Worm (Caenorhabditis elegans): ENCODE measurements around the gene twk-24.

Gene twk-24

DNA sequence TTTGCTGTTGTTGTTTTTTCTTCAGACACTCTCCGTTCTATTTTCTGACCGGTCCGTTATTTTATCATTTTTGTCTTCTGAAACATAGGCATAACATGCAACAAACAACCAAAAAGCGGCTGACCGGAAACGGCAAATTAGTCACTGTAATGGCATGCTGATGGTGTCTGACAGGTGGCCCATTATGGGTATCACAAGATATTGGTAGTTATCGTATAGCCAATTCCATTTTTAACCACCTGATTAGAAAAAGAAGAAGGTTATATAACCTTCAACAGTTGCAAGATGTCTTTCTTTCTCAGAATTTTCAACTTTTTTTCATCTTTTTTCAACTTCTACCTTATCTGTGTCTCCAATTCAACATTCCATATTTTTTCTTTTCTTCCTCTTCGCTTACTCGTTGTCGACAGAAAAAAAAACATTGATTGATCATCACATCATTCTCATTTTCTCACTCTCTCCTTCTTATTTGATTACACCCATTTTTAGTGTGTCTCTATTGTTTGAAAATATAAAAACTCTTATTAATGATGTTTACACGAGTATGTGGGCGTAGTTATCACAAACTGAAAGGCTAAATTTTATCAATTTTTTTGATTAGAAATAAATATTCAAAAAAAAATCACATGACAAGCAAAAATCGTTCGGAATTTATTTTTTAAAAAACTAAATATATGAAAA is 31.8 kb upstream of the twk-24 start:
- TF ChIP-seq blmp-1 (tag; optimal IDR thresholded peaks at IDR 0.05) (no peak), ceh-39 (tag; optimal IDR thresholded peaks at IDR 0.05) (no peak), lsy-2 (tag; optimal IDR thresholded peaks at IDR 0.05) (no peak), nhr-28 (tag; optimal IDR thresholded peaks at IDR 0.05) (no peak), unc-62 (GFP tag; optimal IDR thresholded peaks at IDR 0.05) (no peak), zip-8 (tag; optimal IDR thresholded peaks at IDR 0.05) (no peak), cnd-1 (tag; optimal IDR thresholded peaks at IDR 0.05) (no peak), mep-1 (tag; optimal IDR thresholded peaks at IDR 0.05) (no peak), nhr-76 (tag; optimal IDR thresholded peaks at IDR 0.05) (no peak), ces-1 (GFP tag; optimal IDR thresholded peaks at IDR 0.05) (no peak), unc-39 (tag; optimal IDR thresholded peaks at IDR 0.05) (no peak), lin-13 (tag; optimal IDR thresholded peaks at IDR 0.05) (no peak), tbx-8 (GFP tag; optimal IDR thresholded peaks at IDR 0.05) (no peak), elt-3 (tag; optimal IDR thresholded peaks at IDR 0.05) (no peak), bed-3 (GFP tag; optimal IDR thresholded peaks at IDR 0.05) (no peak), ham-2 (GFP tag; optimal IDR thresholded peaks at IDR 0.05) (no peak), ceh-43 (GFP tag; optimal IDR thresholded peaks at IDR 0.05) (no peak)

DNA sequence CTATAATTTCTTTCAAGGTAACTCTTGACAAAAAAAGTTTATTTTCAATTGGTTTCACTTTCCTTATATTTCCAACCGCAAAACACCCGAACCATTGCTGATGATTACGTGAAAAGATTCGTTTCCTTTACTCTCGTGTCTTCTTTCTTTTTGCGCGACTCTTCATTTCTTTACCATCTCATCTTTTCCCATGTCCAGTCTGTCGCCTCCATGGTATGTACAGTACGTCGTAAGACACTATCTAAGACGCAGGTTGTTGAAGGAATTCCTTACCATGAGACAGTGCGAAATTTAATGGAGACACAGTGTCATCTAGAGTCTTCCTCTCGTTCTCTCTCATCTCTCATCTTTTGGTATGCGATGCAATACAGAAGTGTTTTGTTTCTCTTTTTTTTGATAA is 31.0 kb upstream of the twk-24 start:
- TF ChIP-seq lsy-2 (tag; optimal IDR thresholded peaks at IDR 0.05) (peak; percentile 16), tbx-8 (GFP tag; optimal IDR thresholded peaks at IDR 0.05) (no peak), nhr-237 (tag; optimal IDR thresholded peaks at IDR 0.05) (peak; percentile 25), elt-3 (tag; optimal IDR thresholded peaks at IDR 0.05) (peak; percentile 50), mls-2 (tag; optimal IDR thresholded peaks at IDR 0.05) (no peak), sptf-1 (tag; optimal IDR thresholded peaks at IDR 0.05) (no peak), nhr-12 (tag; optimal IDR thresholded peaks at IDR 0.05) (no peak), blmp-1 (tag; optimal IDR thresholded peaks at IDR 0.05) (peak; percentile 9), pha-4 (tag; optimal IDR thresholded peaks at IDR 0.05) (peak; percentile 72), ceh-39 (tag; optimal IDR thresholded peaks at IDR 0.05) (peak; percentile 26), elt-1 (tag; optimal IDR thresholded peaks at IDR 0.05; ENCODE audit: borderline replicate concordance, insufficient read depth) (peak; percentile 16)

DNA sequence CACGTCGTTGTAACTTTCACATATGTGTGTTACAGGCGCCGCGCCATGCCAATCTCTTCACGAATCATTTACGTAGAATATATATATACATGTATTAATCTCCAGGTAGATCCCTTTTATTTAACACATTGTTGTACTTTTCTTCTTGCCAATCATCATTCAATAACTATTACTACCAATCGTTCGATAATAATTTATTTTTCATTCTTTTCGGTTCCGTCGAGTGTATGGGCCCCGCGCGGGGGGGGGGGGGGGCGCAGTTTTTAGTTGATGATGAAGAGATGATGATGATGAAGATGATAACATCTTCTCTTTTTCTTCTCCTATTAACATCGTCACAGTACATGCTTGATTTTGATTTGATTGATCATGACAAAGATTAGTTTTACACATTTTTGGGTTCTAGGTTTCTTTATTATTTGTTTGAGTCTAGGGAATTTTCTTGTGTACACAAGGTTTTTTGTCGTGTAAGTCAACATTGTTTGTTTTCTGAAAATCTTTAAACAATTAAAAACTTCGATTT is 30.2 kb upstream of the twk-24 start:
- no peak for TF ChIP-seq blmp-1 (tag; optimal IDR thresholded peaks at IDR 0.05)
- TF ChIP-seq flh-1 (GFP tag; optimal IDR thresholded peaks at IDR 0.05) = no peak

DNA sequence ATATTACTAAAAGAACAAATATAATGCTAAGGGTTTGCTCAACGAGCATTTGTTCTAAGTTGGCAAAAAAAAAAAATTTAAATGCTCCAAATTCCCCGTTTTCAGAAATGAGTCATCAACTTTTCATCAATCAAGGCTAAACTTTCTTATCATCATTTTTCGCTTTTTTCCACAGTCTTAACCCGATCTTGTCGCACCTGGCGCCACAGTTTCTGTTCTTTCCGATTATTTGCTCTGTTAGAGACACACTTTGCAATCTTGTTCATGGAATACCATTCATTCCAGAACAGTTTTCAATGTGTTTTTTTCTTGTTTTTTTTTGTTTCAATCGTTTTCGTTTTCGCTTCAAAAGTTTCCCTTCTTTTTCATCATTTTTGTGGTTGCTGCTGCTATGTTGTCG is 29.1 kb upstream of the twk-24 start:
- TF ChIP-seq ces-1 (GFP tag; optimal IDR thresholded peaks at IDR 0.05) (no peak), nhr-237 (tag; optimal IDR thresholded peaks at IDR 0.05) (no peak), sem-2 (GFP tag; optimal IDR thresholded peaks at IDR 0.05) (no peak), mep-1 (tag; optimal IDR thresholded peaks at IDR 0.05) (no peak), unc-39 (tag; optimal IDR thresholded peaks at IDR 0.05) (no peak), nhr-2 (tag; optimal IDR thresholded peaks at IDR 0.05) (no peak), lsy-2 (tag; optimal IDR thresholded peaks at IDR 0.05) (no peak), ztf-11 (tag; optimal IDR thresholded peaks at IDR 0.05) (no peak), nhr-28 (tag; optimal IDR thresholded peaks at IDR 0.05) (no peak)

DNA sequence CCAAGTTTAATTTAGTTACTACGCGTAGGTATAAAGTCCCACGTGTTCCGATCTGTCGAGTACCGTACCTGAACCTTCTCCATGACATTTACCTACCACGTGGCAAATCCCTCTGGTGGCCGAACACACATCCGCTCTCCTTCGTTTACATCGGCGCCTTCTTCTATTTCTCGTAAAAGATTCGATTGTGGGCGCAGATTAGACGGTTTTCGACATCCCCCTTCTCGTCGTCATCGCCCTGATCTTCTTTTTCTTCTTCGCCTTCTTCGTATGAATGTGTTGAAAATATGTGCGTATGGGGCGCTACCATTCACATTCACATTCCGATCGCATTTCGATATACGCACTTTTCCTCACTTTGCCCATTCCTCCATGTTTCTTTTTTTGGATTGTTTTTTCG is 27.7 kb upstream of the twk-24 start:
- TF ChIP-seq ceh-39 (tag; optimal IDR thresholded peaks at IDR 0.05) (no peak), ceh-83 (GFP tag; optimal IDR thresholded peaks at IDR 0.05) (no peak), elt-1 (tag; optimal IDR thresholded peaks at IDR 0.05; ENCODE audit: borderline replicate concordance, insufficient read depth) (peak; percentile 46), lin-13 (tag; optimal IDR thresholded peaks at IDR 0.05) (no peak)

DNA sequence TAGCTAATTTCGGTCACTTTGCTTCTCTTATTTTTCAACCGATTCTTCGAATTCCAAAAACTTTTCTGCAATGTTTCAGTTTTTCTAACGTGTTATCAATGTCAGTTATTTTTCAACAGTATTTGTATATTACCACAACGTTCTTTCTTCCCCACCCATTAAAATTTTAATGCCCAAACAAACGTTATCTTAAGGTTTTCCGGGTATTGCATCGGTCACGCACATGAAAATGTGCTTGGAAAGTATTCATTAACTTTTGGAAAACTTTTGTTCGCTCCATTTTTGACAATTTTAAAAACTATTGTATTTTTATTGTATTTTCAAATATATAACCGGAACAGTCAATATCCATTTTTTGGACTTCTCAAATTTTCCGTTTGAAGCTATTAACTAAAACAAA is 27.0 kb upstream of the twk-24 start:
- TF ChIP-seq M03D4.4 (tag; optimal IDR thresholded peaks at IDR 0.05) (no peak), pha-4 (tag; optimal IDR thresholded peaks at IDR 0.05) (no peak), tbx-8 (GFP tag; optimal IDR thresholded peaks at IDR 0.05) (no peak), zip-8 (tag; optimal IDR thresholded peaks at IDR 0.05) (no peak), mls-2 (tag; optimal IDR thresholded peaks at IDR 0.05) (no peak), snpc-4 (tag; optimal IDR thresholded peaks at IDR 0.05) (no peak), nhr-2 (tag; optimal IDR thresholded peaks at IDR 0.05) (no peak), elt-3 (tag; optimal IDR thresholded peaks at IDR 0.05) (no peak), ceh-39 (tag; optimal IDR thresholded peaks at IDR 0.05) (no peak), unc-120 (tag; optimal IDR thresholded peaks at IDR 0.05; ENCODE audit: poor library complexity, severe bottlenecking) (no peak)
